Worm (Caenorhabditis elegans): ENCODE data around the gene moc-3.

The moc-3 gene

ce11 chrIV:8146283-8146682, 15.9 kb downstream of the moc-3 start (continued):
- TF ChIP-seq efl-1 (optimal IDR thresholded peaks at IDR 0.05): peak in 1 of 2 experiments; percentile 33
- TF ChIP-seq efl-1 (GFP tag; optimal IDR thresholded peaks at IDR 0.05 in 1 of 2): no peak
- peak; percentile 40 for TF ChIP-seq skn-1 (tag; optimal IDR thresholded peaks at IDR 0.05)
- no peak for TF ChIP-seq nhr-237 (tag; optimal IDR thresholded peaks at IDR 0.05)
- TF ChIP-seq aha-1 (tag; optimal IDR thresholded peaks at IDR 0.05): no peak
- no peak for TF ChIP-seq hlh-4 (tag; optimal IDR thresholded peaks at IDR 0.05)
- peak; percentile 76 for TF ChIP-seq snu-23 (GFP tag; optimal IDR thresholded peaks at IDR 0.05)
- peak; percentile 14 to 46 for TF ChIP-seq lsy-2 (tag; optimal IDR thresholded peaks at IDR 0.05)
- TF ChIP-seq blmp-1 (tag; optimal IDR thresholded peaks at IDR 0.05): peak; percentile 45
- TF ChIP-seq fos-1 (tag; optimal IDR thresholded peaks at IDR 0.05): no peak
- TF ChIP-seq isw-1 (GFP tag; IDR thresholded peaks at IDR 0.05): no peak
- TF ChIP-seq elt-2 (tag; optimal IDR thresholded peaks at IDR 0.05): peak; percentile 28
- no peak for TF ChIP-seq ceh-90 (tag; optimal IDR thresholded peaks at IDR 0.05)
- TF ChIP-seq elt-3 (tag; optimal IDR thresholded peaks at IDR 0.05): peak in 2 of 6 experiments; percentile 34 to 64

ce11 chrIV:8148494-8148893, 18.1 kb downstream of the moc-3 start, which contains the start of gene pmk-1:
TSS of gene pmk-1 (plus strand) at chrIV:8148794.
- TF ChIP-seq dpl-1 (GFP tag; optimal IDR thresholded peaks at IDR 0.05) (no peak), ceh-88 (GFP tag; IDR thresholded peaks at IDR 0.05) (no peak), vab-15 (tag; optimal IDR thresholded peaks at IDR 0.05) (no peak), rnt-1 (tag; optimal IDR thresholded peaks at IDR 0.05) (no peak), pax-3 (tag; optimal IDR thresholded peaks at IDR 0.05) (no peak), dsc-1 (tag; optimal IDR thresholded peaks at IDR 0.05) (no peak), sptf-1 (tag; optimal IDR thresholded peaks at IDR 0.05) (no peak), nhr-76 (tag; optimal IDR thresholded peaks at IDR 0.05) (no peak), ceh-8 (GFP tag; optimal IDR thresholded peaks at IDR 0.05) (no peak), fkh-8 (tag; optimal IDR thresholded peaks at IDR 0.05) (no peak), ama-1 (optimal IDR thresholded peaks at IDR 0.05) (no peak), blmp-1 (tag; optimal IDR thresholded peaks at IDR 0.05) (no peak), elt-3 (tag; optimal IDR thresholded peaks at IDR 0.05) (no peak), ztf-11 (tag; optimal IDR thresholded peaks at IDR 0.05) (no peak), unc-130 (tag; optimal IDR thresholded peaks at IDR 0.05) (no peak), nhr-77 (tag; optimal IDR thresholded peaks at IDR 0.05) (no peak)

DNA sequence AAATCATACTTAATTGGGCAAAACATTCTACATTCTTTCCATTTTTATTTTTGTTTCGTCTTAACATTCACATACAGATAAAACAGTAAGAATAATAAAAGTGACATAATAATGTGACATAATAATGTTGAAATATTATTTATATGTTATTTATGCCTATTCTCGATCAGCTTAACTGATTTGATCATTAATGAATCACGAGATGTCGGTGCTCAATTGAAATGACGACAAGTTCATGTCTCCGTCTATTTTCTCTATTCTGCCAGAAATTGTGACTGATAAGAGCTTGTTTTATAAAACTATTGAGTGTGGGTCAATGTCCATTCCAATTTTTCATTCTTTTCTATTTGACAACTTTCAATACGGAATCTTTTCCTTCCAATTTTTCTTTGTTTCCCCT, 21.4 kb downstream of the moc-3 start:
- TF ChIP-seq mef-2 (tag; optimal IDR thresholded peaks at IDR 0.05) (no peak), C04F5.9 (tag; optimal IDR thresholded peaks at IDR 0.05) (no peak), lin-35 (GFP tag; optimal IDR thresholded peaks at IDR 0.05) (peak in 1 of 2 experiments; percentile 35), fkh-8 (tag; optimal IDR thresholded peaks at IDR 0.05) (no peak), ceh-63 (GFP tag; optimal IDR thresholded peaks at IDR 0.05) (no peak), elt-2 (tag; optimal IDR thresholded peaks at IDR 0.05) (peak; percentile 83), jun-1 (tag; optimal IDR thresholded peaks at IDR 0.05) (peak; percentile 24), nhr-84 (tag; optimal IDR thresholded peaks at IDR 0.05) (no peak), nhr-20 (tag; optimal IDR thresholded peaks at IDR 0.05) (peak; percentile 24), nhr-47 (tag; optimal IDR thresholded peaks at IDR 0.05) (no peak), dsc-1 (tag; optimal IDR thresholded peaks at IDR 0.05) (peak; percentile 18), egl-13 (tag; optimal IDR thresholded peaks at IDR 0.05) (no peak), lsy-2 (tag; optimal IDR thresholded peaks at IDR 0.05) (peak in 1 of 2 experiments; percentile 3), fos-1 (tag; optimal IDR thresholded peaks at IDR 0.05) (no peak), grh-1 (GFP tag; IDR thresholded peaks at IDR 0.05) (no peak), nhr-19 (GFP tag; conservative IDR thresholded peaks at IDR 0.05) (peak; percentile 10; the same call in 1 of the 2 replicates), ceh-88 (GFP tag; IDR thresholded peaks at IDR 0.05) (no peak), ces-1 (GFP tag; optimal IDR thresholded peaks at IDR 0.05) (no peak), alr-1 (tag; optimal IDR thresholded peaks at IDR 0.05; ENCODE audit: borderline replicate concordance) (no peak), nhr-71 (tag; optimal IDR thresholded peaks at IDR 0.05) (peak; percentile 32)

Data from whole organism, L1 larva.